Fruit fly (Drosophila melanogaster) whole organism, embryonic: Measurements from ENCODE around the gene Sik2.

Source experiments
- B-H1 ChIP-seq: fragments of 200-800 bp; sonication (Bioruptor generic); IDR thresholded peaks from 3 replicates; pipeline ENCODE4 v1.3.6; 2022; ENCODE audit warnings: missing biosample characterization, missing genetic modification characterization
- CG10366 ChIP-seq: fragments of 200-800 bp; sonication (Bioruptor generic); IDR thresholded peaks from 2 replicates; pipeline ENCODE4 v1.3.6; 2022; ENCODE audit warnings: missing biosample characterization, missing genetic modification characterization
- CG11504 ChIP-seq: fragments of 200-800 bp; sonication (Bioruptor generic); optimal IDR thresholded peaks from 3 replicates; lab custom pipeline; 2019; ENCODE audit warnings: missing biosample characterization, mild to moderate bottlenecking, missing genetic modification characterization, moderate library complexity
- CG12071 ChIP-seq: fragments of 200-800 bp; sonication (Bioruptor generic); optimal IDR thresholded peaks from 3 replicates; lab custom pipeline; 2018; ENCODE audit warnings: missing biosample characterization, mild to moderate bottlenecking, missing genetic modification characterization
- CG13287 ChIP-seq: fragments of 200-800 bp; sonication (Bioruptor generic); IDR thresholded peaks from 2 replicates; pipeline ENCODE4 v1.3.6; 2022; ENCODE audit warnings: missing biosample characterization, missing genetic modification characterization; ENCODE audit not compliant: partially characterized antibody
- CG13424 ChIP-seq: fragments of 200-800 bp; sonication (Bioruptor generic); optimal IDR thresholded peaks from 2 replicates; lab custom pipeline; 2019; ENCODE audit warnings: missing biosample characterization, mild to moderate bottlenecking, missing genetic modification characterization, moderate library complexity
- CG13624 ChIP-seq: fragments of 200-800 bp; sonication (Bioruptor generic); optimal IDR thresholded peaks from 2 replicates; lab custom pipeline; 2016; ENCODE audit warnings: missing biosample characterization, missing genetic modification characterization
- CG14667 ChIP-seq: fragments of 200-800 bp; sonication (Bioruptor generic); IDR thresholded peaks from 2 replicates; pipeline ENCODE4 v1.3.6; 2022; ENCODE audit warnings: missing biosample characterization, missing genetic modification characterization
- CG1603 ChIP-seq: fragments of 200-800 bp; sonication (Bioruptor generic); optimal IDR thresholded peaks from 2 replicates; lab custom pipeline; 2019; ENCODE audit warnings: missing biosample characterization, mild to moderate bottlenecking, missing genetic modification characterization, moderate library complexity
- CG17802 ChIP-seq: fragments of 200-800 bp; sonication (Bioruptor generic); optimal IDR thresholded peaks from 2 replicates; lab custom pipeline; 2018; ENCODE audit warnings: missing biosample characterization, mild to moderate bottlenecking, missing genetic modification characterization, moderate library complexity
- CG2202 ChIP-seq: fragments of 200-800 bp; sonication (Bioruptor generic); optimal IDR thresholded peaks from 2 replicates; lab custom pipeline; 2018; ENCODE audit warnings: missing biosample characterization, mild to moderate bottlenecking, missing genetic modification characterization
- CG4282 ChIP-seq: fragments of 200-800 bp; sonication (Bioruptor generic); optimal IDR thresholded peaks from 2 replicates; lab custom pipeline; 2016; ENCODE audit warnings: missing biosample characterization, missing genetic modification characterization
- CG6765 ChIP-seq: fragments of 200-800 bp; sonication (Bioruptor generic); optimal IDR thresholded peaks from 3 replicates; lab custom pipeline; 2017; ENCODE audit warnings: missing biosample characterization, mild to moderate bottlenecking, missing genetic modification characterization
- CG7745 ChIP-seq: fragments of 200-800 bp; sonication (Bioruptor generic); optimal IDR thresholded peaks from 2 replicates; lab custom pipeline; 2018; ENCODE audit warnings: missing biosample characterization, mild to moderate bottlenecking, missing genetic modification characterization, moderate library complexity
- CG8944 ChIP-seq: fragments of 200-800 bp; sonication (Bioruptor generic); optimal IDR thresholded peaks from 3 replicates; lab custom pipeline; 2016; ENCODE audit warnings: missing biosample characterization, missing genetic modification characterization
- CG9215 ChIP-seq: fragments of 200-800 bp; sonication (Bioruptor generic); IDR thresholded peaks from 2 replicates; pipeline ENCODE4 v1.3.6; 2022; ENCODE audit warnings: missing biosample characterization, missing genetic modification characterization
- Dp ChIP-seq: fragments of 200-800 bp; sonication (Bioruptor generic); optimal IDR thresholded peaks from 2 replicates; lab custom pipeline; 2018; ENCODE audit warnings: missing biosample characterization, mild to moderate bottlenecking, missing genetic modification characterization, moderate library complexity
- Elba2 ChIP-seq: fragments of 200-800 bp; sonication (Bioruptor generic); optimal IDR thresholded peaks from 3 replicates; lab custom pipeline; 2016; ENCODE audit warnings: missing biosample characterization, missing genetic modification characterization
- MESR4 ChIP-seq: fragments of 200-800 bp; sonication (Bioruptor generic); optimal IDR thresholded peaks from 2 replicates; lab custom pipeline; 2018; ENCODE audit warnings: missing biosample characterization, mild to moderate bottlenecking, missing genetic modification characterization, moderate library complexity
- Nf-YB ChIP-seq: fragments of 200-800 bp; sonication (Bioruptor generic); optimal IDR thresholded peaks from 3 replicates; lab custom pipeline; 2019; ENCODE audit warnings: missing biosample characterization, mild to moderate bottlenecking, missing genetic modification characterization, moderate library complexity
- Nf-YC ChIP-seq: fragments of 200-800 bp; optimal IDR thresholded peaks from 3 replicates; lab custom pipeline; 2019; ENCODE audit warnings: missing biosample characterization, mild to moderate bottlenecking, missing genetic modification characterization, moderate library complexity
- Optix ChIP-seq: fragments of 200-800 bp; sonication (Bioruptor generic); IDR thresholded peaks from 3 replicates; pipeline ENCODE4 v1.3.6; 2022; ENCODE audit warnings: missing biosample characterization, missing genetic modification characterization
- Pdp1 ChIP-seq, 2 experiments: fragments of 200-800 bp; sonication (Bioruptor generic); optimal IDR thresholded peaks; 3 replicates each; lab custom pipeline; 2016; ENCODE audit warnings: missing biosample characterization in 2 of 2, missing genetic modification characterization in 2 of 2, mild to moderate bottlenecking in 1 of 2, moderate library complexity in 1 of 2
- Spps ChIP-seq: fragments of 200-800 bp; sonication (Bioruptor generic); optimal IDR thresholded peaks from 2 replicates; lab custom pipeline; 2018; ENCODE audit warnings: missing biosample characterization, mild to moderate bottlenecking, missing genetic modification characterization
- Tbp ChIP-seq: fragments of >200 bp; optimal IDR thresholded peaks from 2 replicates; lab custom pipeline; 2018; ENCODE audit warnings: missing biosample characterization, missing genetic modification characterization
- Xbp1 ChIP-seq: fragments of 200-800 bp; sonication (Bioruptor generic); optimal IDR thresholded peaks from 3 replicates; lab custom pipeline; 2016; ENCODE audit warnings: missing biosample characterization, mild to moderate bottlenecking, missing genetic modification characterization
- ara ChIP-seq: fragments of 200-800 bp; sonication (Bioruptor generic); IDR thresholded peaks from 2 replicates; pipeline ENCODE4 v1.3.6; 2022; ENCODE audit warnings: missing biosample characterization, missing genetic modification characterization
- ato ChIP-seq: fragments of 200-800 bp; sonication (Bioruptor generic); IDR thresholded peaks from 2 replicates; pipeline ENCODE4 v1.3.6; 2022; ENCODE audit warnings: missing biosample characterization, missing genetic modification characterization; ENCODE audit not compliant: partially characterized antibody
- caup ChIP-seq: fragments of 200-800 bp; sonication (Bioruptor generic); optimal IDR thresholded peaks from 3 replicates; lab custom pipeline; 2017; ENCODE audit warnings: missing biosample characterization, mild to moderate bottlenecking, missing genetic modification characterization, moderate library complexity; ENCODE audit not compliant: severe bottlenecking
- chif ChIP-seq, 2 experiments: fragments of 200-800 bp; sonication (Bioruptor generic); optimal IDR thresholded peaks; 3 replicates each; lab custom pipeline; 2016; ENCODE audit warnings: missing biosample characterization in 2 of 2, missing genetic modification characterization in 2 of 2
- chm ChIP-seq: fragments of 200-800 bp; sonication (Bioruptor generic); IDR thresholded peaks from 2 replicates; pipeline ENCODE4 v1.3.6; 2022; ENCODE audit warnings: missing biosample characterization, missing genetic modification characterization
- chn ChIP-seq: fragments of 200-800 bp; sonication (Bioruptor generic); optimal IDR thresholded peaks from 2 replicates; lab custom pipeline; 2016; ENCODE audit warnings: missing biosample characterization, missing genetic modification characterization
- cwo ChIP-seq: fragments of 200-800 bp; sonication (Bioruptor generic); optimal IDR thresholded peaks from 3 replicates; lab custom pipeline; 2017; ENCODE audit warnings: missing biosample characterization, missing genetic modification characterization, mild to moderate bottlenecking, moderate library complexity, missing genetic modification reagents
- dysf ChIP-seq: fragments of 200-800 bp; sonication (Bioruptor generic); IDR thresholded peaks from 3 replicates; pipeline ENCODE4 v1.3.6; 2022; ENCODE audit warnings: missing biosample characterization, missing genetic modification characterization
- gem ChIP-seq: fragments of 200-800 bp; sonication (Bioruptor generic); optimal IDR thresholded peaks from 2 replicates; lab custom pipeline; 2019; ENCODE audit warnings: missing biosample characterization, mild to moderate bottlenecking, missing genetic modification characterization, moderate library complexity
- ham ChIP-seq: fragments of 200-800 bp; sonication (Bioruptor generic); IDR thresholded peaks from 2 replicates; pipeline ENCODE4 v1.3.6; 2022; ENCODE audit warnings: missing biosample characterization, missing genetic modification characterization
- her ChIP-seq: fragments of 200-800 bp; sonication (Bioruptor generic); optimal IDR thresholded peaks from 2 replicates; lab custom pipeline; 2016; ENCODE audit warnings: missing biosample characterization, missing genetic modification characterization
- jigr1 ChIP-seq: fragments of 200-800 bp; sonication (Bioruptor generic); IDR thresholded peaks from 3 replicates; pipeline ENCODE4 v1.3.6; 2022; ENCODE audit warnings: missing biosample characterization, missing genetic modification characterization
- shn ChIP-seq: fragments of 200-800 bp; sonication (Bioruptor generic); optimal IDR thresholded peaks from 3 replicates; lab custom pipeline; 2016; ENCODE audit warnings: missing biosample characterization, missing genetic modification characterization
- tx ChIP-seq: fragments of 200-800 bp; sonication (Bioruptor generic); optimal IDR thresholded peaks from 2 replicates; lab custom pipeline; 2016; ENCODE audit warnings: missing biosample characterization, missing genetic modification characterization
- unpg ChIP-seq: fragments of 200-800 bp; sonication (Bioruptor generic); optimal IDR thresholded peaks from 3 replicates; lab custom pipeline; 2018; ENCODE audit warnings: missing biosample characterization, mild to moderate bottlenecking, missing genetic modification characterization, moderate library complexity
- zen2 ChIP-seq: fragments of 200-800 bp; sonication (Bioruptor generic); IDR thresholded peaks from 3 replicates; pipeline ENCODE4 v1.3.6; 2022; ENCODE audit warnings: missing biosample characterization, missing genetic modification characterization; ENCODE audit not compliant: partially characterized antibody
- zfh1 ChIP-seq: fragments of 200-800 bp; sonication (Bioruptor generic); IDR thresholded peaks from 3 replicates; pipeline ENCODE4 v1.3.6; 2022; ENCODE audit warnings: missing biosample characterization, missing genetic modification characterization

Gene Sik2

DNA sequence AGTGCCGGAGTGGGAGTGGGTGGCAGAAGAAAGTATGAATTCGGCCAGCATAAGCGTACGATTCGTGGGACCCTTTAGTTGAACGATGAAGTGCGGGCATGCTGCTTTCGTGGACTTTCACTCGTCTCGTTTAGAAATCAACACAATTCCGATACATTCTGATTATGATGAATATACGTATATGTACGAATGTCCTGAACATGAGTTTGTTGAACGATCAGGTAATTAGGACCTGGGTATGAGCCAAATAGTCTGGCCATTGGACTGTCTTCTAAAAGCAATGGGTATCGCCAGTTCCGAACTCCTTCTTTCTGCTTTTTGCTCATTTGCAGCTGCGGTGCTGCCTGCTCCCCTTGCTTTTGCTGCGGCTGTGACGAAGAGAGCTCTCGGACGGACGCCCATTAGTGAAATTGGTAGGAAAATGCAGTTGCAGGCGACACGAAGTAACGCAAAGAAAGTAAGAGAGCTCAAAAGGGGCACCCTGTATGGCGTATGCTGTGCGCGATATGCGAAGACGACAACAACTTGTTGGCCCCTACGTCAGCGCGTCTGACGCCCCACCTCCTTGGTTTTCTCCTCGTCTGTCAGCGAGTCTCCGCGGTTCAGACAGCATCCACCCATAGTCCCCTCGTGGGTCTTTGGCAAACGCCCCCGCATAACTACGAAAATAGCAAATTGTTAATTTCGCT, 24.8 kb downstream of the Sik2 start (continued):
- no peak for TF ChIP-seq caup (GFP tag; lab: Kevin White, UChicago)
- no peak for TF ChIP-seq Optix (GFP tag; lab: Robert Waterston, UW)
- no peak for TF ChIP-seq Elba2 (GFP tag; lab: Kevin White, UChicago)
- TF ChIP-seq Dp = no peak
- no peak for TF ChIP-seq ara (GFP tag; lab: Robert Waterston, UW)
- no peak for TF ChIP-seq her (GFP tag; lab: Kevin White, UChicago)
- no peak for TF ChIP-seq ato (GFP tag; lab: Robert Waterston, UW)
- no peak for TF ChIP-seq Spps
- no peak for TF ChIP-seq cwo (GFP tag; lab: Kevin White, UChicago)
- no peak for TF ChIP-seq CG12071 (GFP tag; lab: Kevin White, UChicago)
- no peak for TF ChIP-seq Nf-YB
- peak; percentile 60 for TF ChIP-seq CG10366 (GFP tag; lab: Robert Waterston, UW)
- peak; percentile 44 for TF ChIP-seq gem
- TF ChIP-seq Nf-YC (tag; lab: Kevin White, UChicago) = no peak
- no peak for TF ChIP-seq CG6765 (GFP tag; lab: Kevin White, UChicago)
- TF ChIP-seq chm (GFP tag; lab: Robert Waterston, UW) = 0 out of 2 replicates have a peak, but pooled peaks have one; percentile 14
- no peak for TF ChIP-seq CG13624 (GFP tag; lab: Kevin White, UChicago)
- no peak for TF ChIP-seq B-H1 (GFP tag; lab: Robert Waterston, UW)
- TF ChIP-seq ham = no peak
- TF ChIP-seq tx (GFP tag; lab: Kevin White, UChicago) = no peak
- TF ChIP-seq CG17802 (tag; lab: Kevin White, UChicago) = no peak
- TF ChIP-seq CG2202 (tag; lab: Kevin White, UChicago) = no peak
- TF ChIP-seq CG7745 (tag; lab: Kevin White, UChicago) = no peak
- TF ChIP-seq CG8944 = no peak
- no peak for TF ChIP-seq MESR4
- no peak for TF ChIP-seq CG13287
- TF ChIP-seq CG11504 (tag; lab: Kevin White, UChicago) = peak; percentile 50
- TF ChIP-seq Pdp1 (GFP tag; optimal IDR thresholded peaks at IDR 0.05; lab: Kevin White, UChicago) = no peak
- TF ChIP-seq CG1603 (tag; lab: Kevin White, UChicago) = peak; percentile 44
- peak in 1 of 2 experiments; percentile 25 for TF ChIP-seq chif (GFP tag; optimal IDR thresholded peaks at IDR 0.05; lab: Kevin White, UChicago)
- no peak for TF ChIP-seq Tbp (GFP tag; lab: Kevin White, UChicago)
- 0 out of 3 replicates have a peak, but pooled peaks have one; percentile 35 for TF ChIP-seq dysf (GFP tag; lab: Robert Waterston, UW)
- no peak for TF ChIP-seq Xbp1
- peak; percentile 17 for TF ChIP-seq shn (GFP tag; lab: Kevin White, UChicago)
- TF ChIP-seq CG4282 (GFP tag; lab: Kevin White, UChicago) = no peak
- no peak for TF ChIP-seq unpg (GFP tag; lab: Kevin White, UChicago)
- TF ChIP-seq CG9215 = peak; percentile 28; the same call in 1 of the 2 replicates
- TF ChIP-seq CG14667 (GFP tag; lab: Robert Waterston, UW) = no peak
- 0 out of 3 replicates have a peak, but pooled peaks have one; percentile 15 for TF ChIP-seq zfh1 (GFP tag; lab: Robert Waterston, UW)
- no peak for TF ChIP-seq chn (GFP tag; lab: Kevin White, UChicago)
- TF ChIP-seq zen2 = no peak
- no peak for TF ChIP-seq jigr1 (GFP tag; lab: Robert Waterston, UW)
- TF ChIP-seq CG13424 (tag; lab: Kevin White, UChicago) = peak; percentile 13
- TF ChIP-seq, all 482 proteins: peak for 74
